Worm (Caenorhabditis elegans): ENCODE data around the gene srt-69.

The srt-69 gene

DNA sequence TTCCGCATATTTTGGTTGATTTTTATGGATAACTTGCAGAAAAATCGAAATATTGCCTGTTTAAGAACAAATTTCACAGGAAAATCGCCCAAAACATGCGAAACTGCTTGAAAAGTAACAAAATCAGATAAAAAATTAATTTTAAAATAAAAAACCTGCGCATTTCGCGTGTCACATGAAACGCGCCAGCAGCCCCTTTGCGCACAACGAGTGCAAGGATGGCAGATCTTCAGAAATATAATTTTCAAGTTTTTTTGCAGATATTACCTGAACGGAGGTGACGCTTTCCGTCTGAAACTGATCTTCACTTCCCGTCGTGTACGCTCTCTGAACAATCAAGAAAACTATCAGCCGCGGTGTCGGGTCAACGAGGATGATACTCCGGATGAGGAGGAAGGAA, 9.5 kb upstream of the srt-69 start (continued):
- TF ChIP-seq mab-9 (GFP tag; IDR thresholded peaks at IDR 0.05) (no peak), nhr-77 (tag; optimal IDR thresholded peaks at IDR 0.05) (no peak), ceh-88 (GFP tag; IDR thresholded peaks at IDR 0.05) (no peak), egl-27 (tag; optimal IDR thresholded peaks at IDR 0.05) (no peak), ces-1 (GFP tag; optimal IDR thresholded peaks at IDR 0.05) (no peak), sup-37 (GFP tag; optimal IDR thresholded peaks at IDR 0.05) (no peak), dsc-1 (tag; optimal IDR thresholded peaks at IDR 0.05) (no peak), ets-5 (GFP tag; IDR thresholded peaks at IDR 0.05) (no peak), ceh-8 (GFP tag; optimal IDR thresholded peaks at IDR 0.05) (no peak), elt-2 (tag; optimal IDR thresholded peaks at IDR 0.05) (no peak), isw-1 (GFP tag; IDR thresholded peaks at IDR 0.05) (peak; percentile 24), ceh-82 (tag; optimal IDR thresholded peaks at IDR 0.05) (peak; percentile 38 to 61 (median 42)), mdl-1 (tag; optimal IDR thresholded peaks at IDR 0.05) (peak in 1 of 2 experiments; percentile 32), tbx-2 (tag; optimal IDR thresholded peaks at IDR 0.05) (peak; percentile 42), hlh-17 (GFP tag; optimal IDR thresholded peaks at IDR 0.05; ENCODE audit: borderline replicate concordance) (no peak), mef-2 (tag; optimal IDR thresholded peaks at IDR 0.05) (no peak), C34B4.2 (tag; optimal IDR thresholded peaks at IDR 0.05) (no peak), hlh-4 (tag; optimal IDR thresholded peaks at IDR 0.05) (no peak)

DNA sequence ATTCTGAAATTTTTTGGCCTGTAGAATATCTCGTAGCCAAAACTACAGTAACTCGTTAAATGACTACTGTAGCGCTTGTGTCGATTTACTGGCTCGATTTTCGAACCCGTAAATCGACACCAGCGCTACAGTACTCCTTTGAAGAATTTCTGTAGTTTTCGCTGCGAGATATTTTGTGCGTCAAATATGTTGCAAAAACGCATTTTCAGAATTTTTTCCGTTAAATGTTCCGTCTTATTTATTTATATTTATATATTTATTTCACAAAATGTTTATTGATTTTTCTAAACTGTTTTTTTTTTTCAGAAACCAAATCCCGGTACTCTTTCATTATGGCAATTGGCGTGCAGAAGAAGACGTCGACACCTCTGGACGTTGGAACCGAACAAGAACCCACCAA, 8.3 kb upstream of the srt-69 start, which contains the start of gene natc-2:
natc-2 (plus strand) TSS at position 301 of the 400 bp plus-strand sequence.
- TF ChIP-seq Y116A8C.19 (tag; optimal IDR thresholded peaks at IDR 0.05; ENCODE audit: borderline replicate concordance) (no peak), snpc-4 (tag; optimal IDR thresholded peaks at IDR 0.05) (no peak), sptf-1 (tag; optimal IDR thresholded peaks at IDR 0.05) (no peak), xbp-1 (tag; optimal IDR thresholded peaks at IDR 0.05) (no peak), lin-14 (GFP tag; optimal IDR thresholded peaks at IDR 0.05) (no peak), rnt-1 (tag; optimal IDR thresholded peaks at IDR 0.05) (no peak), fkh-8 (tag; optimal IDR thresholded peaks at IDR 0.05) (no peak), grh-1 (GFP tag; IDR thresholded peaks at IDR 0.05) (no peak), blmp-1 (tag; optimal IDR thresholded peaks at IDR 0.05) (no peak), ztf-11 (tag; optimal IDR thresholded peaks at IDR 0.05) (no peak)

DNA sequence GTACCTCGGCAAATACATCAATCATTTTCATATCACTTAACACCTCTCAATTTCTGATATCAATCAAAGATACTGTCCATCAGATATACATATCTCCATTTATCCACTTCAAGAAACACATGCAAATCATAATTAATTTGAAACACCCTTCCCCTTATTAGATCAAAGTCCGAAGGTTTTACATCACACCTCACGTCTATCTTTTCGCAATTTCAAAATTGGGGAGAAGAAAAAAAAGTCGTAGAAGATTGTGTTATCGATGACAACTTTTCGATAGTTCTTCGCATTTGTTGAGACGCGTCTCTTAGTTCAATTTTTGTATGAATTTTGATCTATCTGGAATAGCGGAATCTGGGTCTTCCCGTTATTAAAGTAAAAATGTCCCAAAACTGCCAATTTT, 7.8 kb upstream of the srt-69 start:
- TF ChIP-seq nhr-19 (GFP tag; conservative IDR thresholded peaks at IDR 0.05) (0 out of 2 replicates have a peak, but pooled peaks have one; percentile 2), efl-1 (optimal IDR thresholded peaks at IDR 0.05) (no peak), efl-1 (GFP tag; optimal IDR thresholded peaks at IDR 0.05 in 1 of 2) (peak in 1 of 2 experiments; percentile 57), mef-2 (tag; optimal IDR thresholded peaks at IDR 0.05) (no peak), lin-35 (GFP tag; optimal IDR thresholded peaks at IDR 0.05) (peak in 1 of 2 experiments; percentile 1), elt-2 (tag; optimal IDR thresholded peaks at IDR 0.05) (peak; percentile 7), elt-3 (tag; optimal IDR thresholded peaks at IDR 0.05) (peak in 1 of 6 experiments; percentile 7), aly-2 (tag; optimal IDR thresholded peaks at IDR 0.05) (no peak)

DNA sequence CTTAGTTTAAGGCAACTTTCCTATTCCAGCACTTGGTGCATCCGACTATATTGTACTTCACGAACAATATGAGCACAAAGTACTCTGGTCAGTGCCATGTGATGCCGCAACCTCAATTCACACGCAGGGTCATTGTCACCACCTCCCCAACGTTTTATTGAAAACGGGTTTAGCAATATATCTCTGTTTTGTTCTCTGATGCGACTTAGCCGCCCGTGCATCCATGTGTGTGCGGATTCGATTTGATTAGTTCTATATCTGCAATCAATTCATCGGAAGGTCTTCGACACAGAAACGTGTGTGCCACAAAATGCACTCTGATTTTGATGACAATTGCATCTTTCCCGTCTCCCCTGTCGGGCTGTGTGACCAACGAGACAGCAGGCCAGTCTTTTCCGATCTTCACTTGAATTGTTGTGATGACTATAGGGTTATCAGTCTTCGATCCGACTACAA, 7.2 kb upstream of the srt-69 start:
- TF ChIP-seq egl-27 (tag; optimal IDR thresholded peaks at IDR 0.05) (no peak), zip-4 (GFP tag; optimal IDR thresholded peaks at IDR 0.05) (no peak), ztf-4 (tag; optimal IDR thresholded peaks at IDR 0.05) (peak; percentile 39), fkh-10 (GFP tag; optimal IDR thresholded peaks at IDR 0.05) (peak; percentile 12), efl-1 (optimal IDR thresholded peaks at IDR 0.05) (peak in 1 of 2 experiments; percentile 7), efl-1 (GFP tag; optimal IDR thresholded peaks at IDR 0.05 in 1 of 2) (peak in 1 of 2 experiments; percentile 91), tlp-1 (tag; optimal IDR thresholded peaks at IDR 0.05) (no peak), lin-15B (tag; optimal IDR thresholded peaks at IDR 0.05) (no peak), dpl-1 (GFP tag; optimal IDR thresholded peaks at IDR 0.05) (no peak), hlh-17 (GFP tag; optimal IDR thresholded peaks at IDR 0.05; ENCODE audit: borderline replicate concordance) (no peak), nhr-237 (tag; optimal IDR thresholded peaks at IDR 0.05) (no peak), lsy-2 (tag; optimal IDR thresholded peaks at IDR 0.05) (peak; percentile 1 to 4), C16A3.4 (tag; optimal IDR thresholded peaks at IDR 0.05) (peak; percentile 43), vab-15 (tag; optimal IDR thresholded peaks at IDR 0.05) (no peak), fkh-8 (tag; optimal IDR thresholded peaks at IDR 0.05) (no peak), fos-1 (tag; optimal IDR thresholded peaks at IDR 0.05) (no peak), lin-14 (GFP tag; optimal IDR thresholded peaks at IDR 0.05) (peak; percentile 82), nhr-71 (tag; optimal IDR thresholded peaks at IDR 0.05) (peak; percentile 81), Y116A8C.19 (tag; optimal IDR thresholded peaks at IDR 0.05; ENCODE audit: borderline replicate concordance) (no peak), mep-1 (tag; optimal IDR thresholded peaks at IDR 0.05) (no peak), snpc-4 (tag; optimal IDR thresholded peaks at IDR 0.05) (no peak)
